Worm (Caenorhabditis elegans) whole organism, L1 larva: ENCODE measurements around the gene M04D8.8.
A peak's percentile ranks its signal among the peaks of the same experiment; 100 is the strongest.

Experiments used
- C04F5.9 ChIP-seq: sonication (generic microtip); optimal IDR thresholded peaks from 2 replicates; lab custom pipeline; 2016; ENCODE audit warnings: missing genetic modification characterization, missing compliant biosample characterization
- snpc-4 ChIP-seq: fragments of 150-350 bp; optimal IDR thresholded peaks from 2 replicates; lab custom pipeline; 2014; ENCODE audit warnings: missing biosample characterization, missing genetic modification characterization

DNA sequence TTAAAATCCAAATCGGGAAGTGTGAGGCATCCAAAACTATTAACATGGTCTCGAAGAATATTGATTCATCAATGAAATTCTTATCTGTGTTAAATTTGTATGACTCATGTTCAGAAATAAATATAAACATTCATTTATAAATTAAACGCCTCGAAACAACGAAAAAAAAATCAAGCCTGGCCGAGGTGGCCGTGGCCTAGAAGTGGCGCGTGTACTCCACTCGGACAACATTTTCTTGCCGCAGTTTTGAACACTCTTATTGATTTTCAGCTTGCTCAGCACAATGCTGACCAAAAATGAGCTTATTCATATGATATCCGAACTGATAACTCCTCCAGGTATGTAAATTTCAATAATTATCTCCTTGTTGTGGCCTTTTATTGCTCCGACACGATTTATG, 30.2 kb downstream of the M04D8.8 start, which contains the start of gene ekl-6:
- peak; percentile 32 for TF ChIP-seq snpc-4 (tag; lab: Kevin White, UChicago)
- TF ChIP-seq C04F5.9, result peak; percentile 81
